Fruit fly (Drosophila melanogaster): ENCODE measurements around the gene TrissinR.

DNA sequence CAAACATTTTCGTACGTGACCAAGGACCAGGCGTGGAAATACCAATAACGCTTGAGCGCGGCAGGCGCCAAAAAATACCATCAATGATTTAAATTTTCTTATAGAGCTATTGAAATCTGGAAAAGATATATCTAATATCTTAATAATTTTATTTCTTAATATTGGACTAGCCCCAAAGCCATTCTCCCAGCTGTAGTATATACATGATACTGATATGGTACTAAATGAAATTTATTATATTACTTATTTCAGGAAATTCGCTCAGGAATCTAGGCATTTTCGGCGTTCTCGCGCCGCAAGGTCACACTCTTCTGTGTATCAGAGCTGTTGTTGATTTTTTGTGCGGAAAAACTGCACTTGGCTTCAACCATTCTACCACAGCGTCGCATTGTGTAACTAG, 21.9 kb upstream of the TrissinR start, which contains the start of the genes CG14005 and CG7239:
- no peak for TF ChIP-seq CG6792 (GFP tag; optimal IDR thresholded peaks at IDR 0.05)
- TF ChIP-seq CG11294 (GFP tag; IDR thresholded peaks at IDR 0.05) = no peak
- no peak for TF ChIP-seq CG6854 (GFP tag; optimal IDR thresholded peaks at IDR 0.05)
- TF ChIP-seq vri (GFP tag; optimal IDR thresholded peaks at IDR 0.05) = no peak
- TF ChIP-seq CG32006 (GFP tag; optimal IDR thresholded peaks at IDR 0.05) = no peak
